Worm (Caenorhabditis elegans) whole organism, L2 larva: Measurements from ENCODE around the gene seb-3.

Experiments used
- R02D3.7 ChIP-seq: fragments of 150-350 bp; optimal IDR thresholded peaks from 2 replicates; lab custom pipeline; 2014; ENCODE audit warnings: missing biosample characterization, missing genetic modification characterization
- ceh-82 ChIP-seq: fragments of 150-350 bp; optimal IDR thresholded peaks from 2 replicates; lab custom pipeline; 2014; ENCODE audit warnings: missing biosample characterization, missing genetic modification characterization
- lsy-2 ChIP-seq, 2 experiments: fragments of 150-350 bp in 1 of 2; sonication (generic microtip) in 1 of 2; optimal IDR thresholded peaks; 2 replicates each; lab custom pipeline; 2014 to 2017; ENCODE audit warnings: missing biosample characterization in 2 of 2, missing genetic modification characterization in 2 of 2
- unc-39 ChIP-seq: fragments of 150-350 bp; optimal IDR thresholded peaks from 2 replicates; lab custom pipeline; 2014; ENCODE audit warnings: missing biosample characterization, missing genetic modification characterization

- TF ChIP-seq unc-39 (tag; lab: Kevin White, UChicago) (no peak), R02D3.7 (tag; lab: Kevin White, UChicago) (no peak), ceh-82 (no peak), lsy-2 (tag; optimal IDR thresholded peaks at IDR 0.05; lab: Kevin White, UChicago) (no peak)
These were observed 44.0 kb downstream of the seb-3 start for ce11 chrX:15070137-15070536.
